Fruit fly (Drosophila melanogaster) whole organism, embryonic: ENCODE results near the gene Alh.

ENCODE experiments used
- Aef1 ChIP-seq: fragments of 200-800 bp; sonication (Bioruptor generic); IDR thresholded peaks from 3 replicates; pipeline ENCODE4 v1.3.6; 2022; ENCODE audit warnings: missing biosample characterization, missing genetic modification characterization
- B-H1 ChIP-seq: fragments of 200-800 bp; sonication (Bioruptor generic); IDR thresholded peaks from 3 replicates; pipeline ENCODE4 v1.3.6; 2022; ENCODE audit warnings: missing biosample characterization, missing genetic modification characterization
- CG10431 ChIP-seq: fragments of 200-800 bp; sonication (Bioruptor generic); optimal IDR thresholded peaks from 3 replicates; lab custom pipeline; 2018; ENCODE audit warnings: missing biosample characterization, mild to moderate bottlenecking, missing genetic modification characterization
- CG10543 ChIP-seq: fragments of 200-800 bp; sonication (Bioruptor generic); optimal IDR thresholded peaks from 3 replicates; lab custom pipeline; 2017; ENCODE audit warnings: missing biosample characterization, mild to moderate bottlenecking, missing genetic modification characterization, moderate library complexity
- CG10654 ChIP-seq: fragments of 200-800 bp; sonication (Bioruptor generic); optimal IDR thresholded peaks from 2 replicates; lab custom pipeline; 2016; ENCODE audit warnings: missing biosample characterization, missing genetic modification characterization
- CG11696 ChIP-seq: fragments of 200-800 bp; sonication (Bioruptor generic); IDR thresholded peaks from 2 replicates; pipeline ENCODE4 v1.3.6; 2022; ENCODE audit warnings: missing biosample characterization, missing genetic modification characterization
- CG12299 ChIP-seq: fragments of 200-800 bp; sonication (Bioruptor generic); optimal IDR thresholded peaks from 2 replicates; lab custom pipeline; 2018; ENCODE audit warnings: missing biosample characterization, mild to moderate bottlenecking, missing genetic modification characterization
- CG12391 ChIP-seq: fragments of 200-800 bp; sonication (Bioruptor generic); optimal IDR thresholded peaks from 3 replicates; lab custom pipeline; 2018; ENCODE audit warnings: missing biosample characterization, mild to moderate bottlenecking, missing genetic modification characterization, moderate library complexity
- CG13775 ChIP-seq: fragments of 200-800 bp; sonication (Bioruptor generic); optimal IDR thresholded peaks from 3 replicates; lab custom pipeline; 2017; ENCODE audit warnings: missing biosample characterization, mild to moderate bottlenecking, missing genetic modification characterization
- CG15696 ChIP-seq: fragments of 200-800 bp; sonication (Bioruptor generic); optimal IDR thresholded peaks from 2 replicates; lab custom pipeline; 2019; ENCODE audit warnings: missing biosample characterization, mild to moderate bottlenecking, missing genetic modification characterization, moderate library complexity
- CG2120 ChIP-seq: fragments of 200-800 bp; sonication (Bioruptor generic); optimal IDR thresholded peaks from 3 replicates; lab custom pipeline; 2016; ENCODE audit warnings: missing biosample characterization, missing genetic modification characterization
- CG2129 ChIP-seq: fragments of 200-800 bp; sonication (Bioruptor generic); IDR thresholded peaks from 2 replicates; pipeline ENCODE4 v1.3.6; 2022; ENCODE audit warnings: missing biosample characterization, missing genetic modification characterization; ENCODE audit not compliant: partially characterized antibody
- CG2202 ChIP-seq: fragments of 200-800 bp; sonication (Bioruptor generic); optimal IDR thresholded peaks from 2 replicates; lab custom pipeline; 2018; ENCODE audit warnings: missing biosample characterization, mild to moderate bottlenecking, missing genetic modification characterization
- CG30020 ChIP-seq: fragments of 200-800 bp; optimal IDR thresholded peaks from 2 replicates; lab custom pipeline; 2019; ENCODE audit warnings: missing biosample characterization, mild to moderate bottlenecking, missing genetic modification characterization, moderate library complexity
- CG33557 ChIP-seq: fragments of 200-800 bp; sonication (Bioruptor generic); optimal IDR thresholded peaks from 2 replicates; lab custom pipeline; 2019; ENCODE audit warnings: missing biosample characterization, mild to moderate bottlenecking, missing genetic modification characterization, moderate library complexity
- CG43689 ChIP-seq: fragments of 200-800 bp; sonication (Bioruptor generic); IDR thresholded peaks from 2 replicates; pipeline ENCODE4 v1.3.6; 2022; ENCODE audit warnings: missing biosample characterization, missing genetic modification characterization
- CG5180 ChIP-seq: fragments of 200-800 bp; sonication (Bioruptor generic); optimal IDR thresholded peaks from 3 replicates; lab custom pipeline; 2017; ENCODE audit warnings: missing biosample characterization, missing genetic modification characterization, mild to moderate bottlenecking, moderate library complexity, missing genetic modification reagents
- CG6791 ChIP-seq: fragments of 200-800 bp; sonication (Bioruptor generic); IDR thresholded peaks from 3 replicates; pipeline ENCODE4 v1.3.6; 2022; ENCODE audit warnings: missing biosample characterization, missing genetic modification characterization; ENCODE audit not compliant: partially characterized antibody
- CG7963 ChIP-seq: fragments of 200-800 bp; sonication (Bioruptor generic); IDR thresholded peaks from 3 replicates; pipeline ENCODE4 v1.3.6; 2022; ENCODE audit warnings: missing biosample characterization, missing genetic modification characterization; ENCODE audit not compliant: partially characterized antibody
- CG8290 ChIP-seq, 3 experiments: fragments of 200-800 bp; sonication (Bioruptor generic); optimal IDR thresholded peaks; 2 replicates each; lab custom pipeline; 2016 to 2019; ENCODE audit warnings: missing biosample characterization in 3 of 3, missing genetic modification characterization in 3 of 3, mild to moderate bottlenecking in 2 of 3, moderate library complexity in 1 of 3
- CG9609 ChIP-seq: fragments of 200-800 bp; sonication (Bioruptor generic); optimal IDR thresholded peaks from 3 replicates; lab custom pipeline; 2016; ENCODE audit warnings: missing biosample characterization, missing genetic modification characterization
- Camta ChIP-seq: fragments of 200-800 bp; sonication (Bioruptor generic); optimal IDR thresholded peaks from 2 replicates; lab custom pipeline; 2016; ENCODE audit warnings: missing biosample characterization, missing genetic modification characterization
- D19A ChIP-seq: fragments of 200-800 bp; optimal IDR thresholded peaks from 3 replicates; lab custom pipeline; 2019; ENCODE audit warnings: missing biosample characterization, mild to moderate bottlenecking, missing genetic modification characterization, moderate library complexity
- Dip3 ChIP-seq: fragments of 200-800 bp; sonication (Bioruptor generic); optimal IDR thresholded peaks from 3 replicates; lab custom pipeline; 2016; ENCODE audit warnings: missing biosample characterization, missing genetic modification characterization
- Gsc ChIP-seq: fragments of 200-800 bp; sonication (Bioruptor generic); IDR thresholded peaks from 2 replicates; pipeline ENCODE4 v1.3.6; 2022; ENCODE audit warnings: missing biosample characterization, missing genetic modification characterization
- Gug ChIP-seq: fragments of 200-800 bp; sonication (Bioruptor generic); IDR thresholded peaks from 4 replicates; pipeline ENCODE4 v1.3.6; 2022; ENCODE audit warnings: missing biosample characterization, missing genetic modification characterization
- H15 ChIP-seq: fragments of 200-800 bp; sonication (Bioruptor generic); IDR thresholded peaks from 3 replicates; pipeline ENCODE4 v1.3.6; 2022; ENCODE audit warnings: missing biosample characterization, missing genetic modification characterization
- Hr51 ChIP-seq, 2 experiments: fragments of 200-800 bp; sonication (Bioruptor generic); optimal IDR thresholded peaks; 2 replicates in 1 of 2; 3 replicates in 1 of 2; lab custom pipeline; 2016 to 2018; ENCODE audit warnings: missing biosample characterization in 2 of 2, missing genetic modification characterization in 2 of 2, mild to moderate bottlenecking in 1 of 2, moderate library complexity in 1 of 2
- MBD-R2 ChIP-seq: fragments of 200-800 bp; sonication (Bioruptor generic); IDR thresholded peaks from 2 replicates; pipeline ENCODE4 v1.3.6; 2022; ENCODE audit warnings: missing biosample characterization, missing genetic modification characterization
- MTF-1 ChIP-seq: fragments of 200-800 bp; sonication (Bioruptor generic); optimal IDR thresholded peaks from 2 replicates; lab custom pipeline; 2018; ENCODE audit warnings: missing biosample characterization, mild to moderate bottlenecking, missing genetic modification characterization, borderline replicate concordance
- Rx ChIP-seq: fragments of 200-800 bp; sonication (Bioruptor generic); IDR thresholded peaks from 2 replicates; pipeline ENCODE4 v1.3.6; 2022; ENCODE audit warnings: missing biosample characterization, missing genetic modification characterization
- Spps ChIP-seq: fragments of 200-800 bp; sonication (Bioruptor generic); optimal IDR thresholded peaks from 2 replicates; lab custom pipeline; 2018; ENCODE audit warnings: missing biosample characterization, mild to moderate bottlenecking, missing genetic modification characterization
- ase ChIP-seq: fragments of 200-800 bp; sonication (Bioruptor generic); IDR thresholded peaks from 3 replicates; pipeline ENCODE4 v1.3.6; 2022; ENCODE audit warnings: missing biosample characterization, missing genetic modification characterization
- bbx ChIP-seq: fragments of 200-800 bp; sonication (Bioruptor generic); IDR thresholded peaks from 2 replicates; pipeline ENCODE4 v1.3.6; 2022; ENCODE audit warnings: missing biosample characterization, missing genetic modification characterization; ENCODE audit not compliant: partially characterized antibody
- crp ChIP-seq, 2 experiments: fragments of 200-800 bp; sonication (Bioruptor generic); optimal IDR thresholded peaks; 2 replicates in 1 of 2; 3 replicates in 1 of 2; lab custom pipeline; 2017; ENCODE audit warnings: missing biosample characterization in 2 of 2, missing genetic modification characterization in 2 of 2, mild to moderate bottlenecking in 1 of 2, moderate library complexity in 1 of 2
- fd3F ChIP-seq: fragments of 200-800 bp; sonication (Bioruptor generic); optimal IDR thresholded peaks from 2 replicates; lab custom pipeline; 2018; ENCODE audit warnings: missing biosample characterization, mild to moderate bottlenecking, missing genetic modification characterization, moderate library complexity
- grau ChIP-seq: fragments of 200-800 bp; optimal IDR thresholded peaks from 3 replicates; lab custom pipeline; 2019; ENCODE audit warnings: missing biosample characterization, mild to moderate bottlenecking, missing genetic modification characterization, moderate library complexity
- p53 ChIP-seq: fragments of 200-800 bp; sonication (Bioruptor generic); optimal IDR thresholded peaks from 2 replicates; lab custom pipeline; 2016; ENCODE audit warnings: missing biosample characterization, missing genetic modification characterization
- sd ChIP-seq: fragments of 200-800 bp; sonication (Bioruptor generic); optimal IDR thresholded peaks from 3 replicates; lab custom pipeline; 2018; ENCODE audit warnings: missing biosample characterization, mild to moderate bottlenecking, missing genetic modification characterization, moderate library complexity
- sens ChIP-seq: fragments of 200-800 bp; sonication (Bioruptor generic); peaks from one replicate; lab custom pipeline; 2016; ENCODE audit warnings: missing biosample characterization, missing genetic modification characterization
- slou ChIP-seq: fragments of 200-800 bp; sonication (Bioruptor generic); optimal IDR thresholded peaks from 3 replicates; lab custom pipeline; 2016; ENCODE audit warnings: missing biosample characterization, missing genetic modification characterization
- slp2 ChIP-seq: fragments of 200-800 bp; sonication (Bioruptor generic); optimal IDR thresholded peaks from 2 replicates; lab custom pipeline; 2016; ENCODE audit warnings: missing biosample characterization, missing genetic modification characterization
- so ChIP-seq: fragments of 200-800 bp; sonication (Bioruptor generic); IDR thresholded peaks from 3 replicates; pipeline ENCODE4 v1.3.6; 2022; ENCODE audit warnings: missing biosample characterization, missing genetic modification characterization
- sqz ChIP-seq: fragments of 200-800 bp; sonication (Bioruptor generic); optimal IDR thresholded peaks from 3 replicates; lab custom pipeline; 2018; ENCODE audit warnings: missing biosample characterization, mild to moderate bottlenecking, missing genetic modification characterization
- sr ChIP-seq: fragments of 200-800 bp; sonication (Bioruptor generic); IDR thresholded peaks from 3 replicates; pipeline ENCODE4 v1.3.6; 2022; ENCODE audit warnings: missing biosample characterization, missing genetic modification characterization
- tgo ChIP-seq: fragments of 200-800 bp; sonication (Bioruptor generic); IDR thresholded peaks from 3 replicates; pipeline ENCODE4 v1.3.6; 2022; ENCODE audit warnings: missing biosample characterization, missing genetic modification characterization
- tup ChIP-seq: fragments of 200-800 bp; sonication (Bioruptor generic); optimal IDR thresholded peaks from 2 replicates; lab custom pipeline; 2016; ENCODE audit warnings: missing biosample characterization, mild to moderate bottlenecking, missing genetic modification characterization, moderate library complexity
- zfh2 ChIP-seq: fragments of 200-800 bp; sonication (Bioruptor generic); optimal IDR thresholded peaks from 2 replicates; lab custom pipeline; 2016; ENCODE audit warnings: missing biosample characterization, missing genetic modification characterization

Alh gene

DNA sequence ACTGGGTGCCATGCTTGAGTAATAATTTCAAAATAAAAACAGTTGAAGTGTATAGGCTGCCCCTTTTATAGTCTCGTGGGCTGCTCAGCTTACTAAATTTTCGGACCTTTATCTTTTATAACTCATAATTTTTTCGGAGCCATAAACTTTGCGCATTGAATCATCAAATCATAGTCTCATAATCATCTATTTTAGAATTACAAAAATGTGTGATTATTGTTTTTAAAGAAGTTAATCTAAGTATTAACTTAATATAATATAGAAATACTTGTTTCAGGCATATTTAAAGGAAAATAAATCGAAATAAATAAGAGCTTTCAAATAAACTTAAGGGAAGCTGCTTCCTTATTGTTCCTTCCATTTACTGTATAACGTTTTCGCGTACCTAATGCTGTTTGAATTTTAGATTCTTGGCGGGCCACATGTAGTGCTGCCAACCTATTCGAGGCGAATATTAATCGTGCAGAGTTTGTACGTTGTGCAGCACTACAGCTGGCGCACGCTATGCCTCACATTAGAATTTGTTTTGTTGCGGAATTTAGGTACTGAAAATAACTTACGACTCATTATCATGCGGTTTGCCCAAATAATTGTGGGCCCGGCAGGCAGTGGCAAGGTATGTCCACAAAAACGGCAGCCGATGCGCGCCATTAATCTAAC, 20.4 kb upstream of the Alh start, which contains the start of the genes CG14610 and CG2656 (continued):
- peak; percentile 58 for TF ChIP-seq grau (tag; lab: Kevin White, UChicago)
- TF ChIP-seq CG6791 (GFP tag; lab: Robert Waterston, UW), result no peak
- TF ChIP-seq sr (GFP tag; lab: Robert Waterston, UW), result peak; percentile 23; the same call in 1 of the 3 replicates
- peak; percentile 25 for TF ChIP-seq CG33557 (GFP tag; lab: Kevin White, UChicago)
- TF ChIP-seq slp2 (GFP tag; lab: Kevin White, UChicago), result peak; percentile 66
- no peak for TF ChIP-seq CG5180 (GFP tag; lab: Kevin White, UChicago)
- TF ChIP-seq CG2129 (GFP tag; lab: Robert Waterston, UW), result no peak
- TF ChIP-seq CG2202 (tag; lab: Kevin White, UChicago), result peak; percentile 46
- TF ChIP-seq tup (GFP tag; lab: Kevin White, UChicago), result peak; percentile 84
- TF ChIP-seq CG2120 (GFP tag; lab: Kevin White, UChicago), result peak; percentile 92
- peak; percentile 38 for TF ChIP-seq CG12299
- peak in 1 of 2 experiments; percentile 74 for TF ChIP-seq crp (GFP tag; optimal IDR thresholded peaks at IDR 0.05; lab: Kevin White, UChicago)
- peak; percentile 48; the same call in 1 of the 3 replicates for TF ChIP-seq H15 (GFP tag; lab: Robert Waterston, UW)
- TF ChIP-seq CG10654 (GFP tag; lab: Kevin White, UChicago), result peak; percentile 77
- TF ChIP-seq CG9609 (GFP tag; lab: Kevin White, UChicago), result peak; percentile 86
- TF ChIP-seq Rx (GFP tag; lab: Robert Waterston, UW), result peak; percentile 38; the same call in 1 of the 2 replicates
- peak; percentile 73 for TF ChIP-seq CG12391
- peak; percentile 38; the same call in 2 of the 3 replicates for TF ChIP-seq Aef1 (GFP tag; lab: Robert Waterston, UW)
- TF ChIP-seq Dip3, result peak; percentile 82
- TF ChIP-seq Hr51 (GFP tag; optimal IDR thresholded peaks at IDR 0.05; lab: Kevin White, UChicago), result peak; percentile 44 to 82
- TF ChIP-seq CG15696 (tag; lab: Kevin White, UChicago), result peak; percentile 40
- TF ChIP-seq CG30020, result peak; percentile 17
- TF ChIP-seq CG7963, result peak; percentile 49; the same call in 2 of the 3 replicates
- peak; percentile 63; the same call in 2 of the 3 replicates for TF ChIP-seq tgo (GFP tag; lab: Robert Waterston, UW)
- TF ChIP-seq p53 (GFP tag; lab: Kevin White, UChicago), result peak; percentile 80
- TF ChIP-seq CG10431 (GFP tag; lab: Kevin White, UChicago), result no peak
- peak; percentile 94 for TF ChIP-seq MBD-R2 (GFP tag; lab: Robert Waterston, UW)
- TF ChIP-seq ase, result no peak
- TF ChIP-seq D19A, result peak; percentile 26
- peak; percentile 62 for TF ChIP-seq CG8290 (GFP tag; optimal IDR thresholded peaks at IDR 0.05; lab: Kevin White, UChicago)
- peak in 1 of 2 experiments; percentile 93 for TF ChIP-seq CG8290 (tag; optimal IDR thresholded peaks at IDR 0.05; lab: Kevin White, UChicago)
- no peak for TF ChIP-seq CG10543 (GFP tag; lab: Kevin White, UChicago)
- TF ChIP-seq sd (tag; lab: Kevin White, UChicago), result peak; percentile 96
- no peak for TF ChIP-seq CG11696 (GFP tag; lab: Robert Waterston, UW)
- TF ChIP-seq Camta (GFP tag; lab: Kevin White, UChicago), result peak; percentile 60
- no peak for TF ChIP-seq slou
- peak; percentile 34 for TF ChIP-seq fd3F (GFP tag; lab: Kevin White, UChicago)
- peak; percentile 86 for TF ChIP-seq zfh2 (GFP tag; lab: Kevin White, UChicago)
- no peak for TF ChIP-seq so
- peak; percentile 52 for TF ChIP-seq MTF-1
- no peak for TF ChIP-seq Gsc (GFP tag; lab: Robert Waterston, UW)
- TF ChIP-seq CG43689, result no peak
- peak; percentile 96 for TF ChIP-seq sens
- TF ChIP-seq CG13775, result peak; percentile 43
- TF ChIP-seq Gug (GFP tag; lab: Robert Waterston, UW), result peak; percentile 89
- peak; percentile 14 for TF ChIP-seq Spps (tag; lab: Kevin White, UChicago)
- TF ChIP-seq sqz (GFP tag; lab: Kevin White, UChicago), result no peak
- peak; percentile 75 for TF ChIP-seq bbx (GFP tag; lab: Robert Waterston, UW)
- peak; percentile 22; the same call in 1 of the 3 replicates for TF ChIP-seq B-H1
